Worm (Caenorhabditis elegans) whole organism, L4 larva: ENCODE data around the gene rgs-11.

Experiments used
- F10B5.3 ChIP-seq: sonication (generic microtip); optimal IDR thresholded peaks from 2 replicates; lab custom pipeline; 2016; ENCODE audit warnings: mild to moderate bottlenecking, missing genetic modification characterization, missing compliant biosample characterization
- F26F4.8 ChIP-seq: fragments of 200-800 bp; sonication (Bioruptor generic); conservative IDR thresholded peaks from 2 replicates; pipeline ENCODE4 v1.3.6; 2022; ENCODE audit warnings: missing genetic modification characterization, missing compliant biosample characterization
- F44E2.7 ChIP-seq: fragments of 200-800 bp; sonication (Bioruptor generic); IDR thresholded peaks from 2 replicates; pipeline ENCODE4 v2.1.2; 2022; ENCODE audit warnings: missing genetic modification characterization, missing compliant biosample characterization
- T20F7.1 ChIP-seq: fragments of 200-800 bp; sonication (Bioruptor generic); optimal IDR thresholded peaks from 2 replicates; lab custom pipeline; 2018; ENCODE audit warnings: mild to moderate bottlenecking, missing genetic modification characterization, missing compliant biosample characterization
- T26A8.4 ChIP-seq: fragments of 200-800 bp; sonication (Bioruptor generic); IDR thresholded peaks from 2 replicates; pipeline ENCODE4 v1.3.6; 2022; ENCODE audit warnings: missing genetic modification characterization, missing compliant biosample characterization
- ZK337.2 ChIP-seq: fragments of 200-800 bp; sonication (Bioruptor generic); IDR thresholded peaks from 2 replicates; pipeline ENCODE4 v1.3.6; 2022; ENCODE audit warnings: missing genetic modification reagents, missing genetic modification characterization, missing compliant biosample characterization
- aha-1 ChIP-seq: fragments of 150-350 bp; peaks from one replicate; lab custom pipeline; 2014; ENCODE audit warnings: missing biosample characterization, missing genetic modification characterization
- ama-1 ChIP-seq: fragments of 150-350 bp; optimal IDR thresholded peaks from 2 replicates; lab custom pipeline; 2014; ENCODE audit warnings: inconsistent platforms, mixed read lengths
- ceh-28 ChIP-seq: fragments of 150-350 bp; optimal IDR thresholded peaks from 2 replicates; lab custom pipeline; 2014; ENCODE audit warnings: missing biosample characterization, missing genetic modification reagents, missing genetic modification characterization
- ceh-62 ChIP-seq: sonication (generic microtip); optimal IDR thresholded peaks from 2 replicates; lab custom pipeline; 2017; ENCODE audit warnings: missing biosample characterization, missing genetic modification characterization
- ceh-82 ChIP-seq: sonication (generic microtip); optimal IDR thresholded peaks from 2 replicates; lab custom pipeline; 2017; ENCODE audit warnings: missing biosample characterization, missing genetic modification characterization
- ces-1 ChIP-seq: fragments of 150-350 bp; sonication (generic microtip); optimal IDR thresholded peaks from 4 replicates; lab custom pipeline; 2014; ENCODE audit warnings: missing biosample characterization, missing genetic modification reagents, missing genetic modification characterization
- ctbp-1 ChIP-seq: fragments of 200-800 bp; sonication (Bioruptor generic); IDR thresholded peaks from 2 replicates; pipeline ENCODE4 v1.3.6; 2022; ENCODE audit warnings: missing genetic modification reagents, missing genetic modification characterization, missing compliant biosample characterization
- daf-16 ChIP-seq, 3 experiments: sonication (generic microtip); optimal IDR thresholded peaks; 2 replicates each; lab custom pipeline; 2016 to 2017; ENCODE audit warnings: missing genetic modification characterization in 3 of 3, missing genetic modification reagents in 3 of 3, mild to moderate bottlenecking in 2 of 3, missing compliant biosample characterization in 2 of 3, missing biosample characterization in 1 of 3, moderate library complexity in 1 of 3
- dve-1 ChIP-seq: sonication (generic microtip); optimal IDR thresholded peaks from 2 replicates; lab custom pipeline; 2017; ENCODE audit warnings: antibody characterized with exemption, mild to moderate bottlenecking, missing genetic modification characterization, missing compliant biosample characterization; ENCODE audit not compliant: insufficient read depth
- egl-27 ChIP-seq: sonication (generic microtip); optimal IDR thresholded peaks from 3 replicates; lab custom pipeline; 2017; ENCODE audit warnings: missing biosample characterization, missing genetic modification reagents, missing genetic modification characterization
- egl-43 ChIP-seq: fragments of 200-800 bp; sonication (Bioruptor generic); IDR thresholded peaks from 2 replicates; pipeline ENCODE4 v1.3.6; 2022; ENCODE audit warnings: missing genetic modification reagents, missing genetic modification characterization, missing compliant biosample characterization
- fkh-10 ChIP-seq: fragments of 150-350 bp; optimal IDR thresholded peaks from 2 replicates; lab custom pipeline; 2014; ENCODE audit warnings: missing biosample characterization, missing genetic modification reagents, missing genetic modification characterization
- hif-1 ChIP-seq, 2 experiments: sonication (generic microtip); optimal IDR thresholded peaks; 2 replicates each; lab custom pipeline; 2016 to 2017; ENCODE audit warnings: missing compliant biosample characterization in 2 of 2, missing genetic modification characterization in 2 of 2, missing genetic modification reagents in 2 of 2, missing genotype in 2 of 2, mild to moderate bottlenecking in 1 of 2
- hlh-11 ChIP-seq: fragments of 200-800 bp; sonication (Bioruptor generic); optimal IDR thresholded peaks from 2 replicates; lab custom pipeline; 2018; ENCODE audit warnings: mild to moderate bottlenecking, missing genetic modification characterization, missing compliant biosample characterization
- lim-7 ChIP-seq: fragments of 200-800 bp; sonication (Bioruptor generic); IDR thresholded peaks from 2 replicates; pipeline ENCODE4 v1.3.6; 2022; ENCODE audit warnings: missing genetic modification characterization, missing compliant biosample characterization
- lin-13 ChIP-seq: fragments of 150-350 bp; optimal IDR thresholded peaks from 2 replicates; lab custom pipeline; 2014; ENCODE audit warnings: missing biosample characterization, missing genetic modification reagents, missing genetic modification characterization
- lin-38 ChIP-seq: fragments of 200-800 bp; sonication (Bioruptor generic); IDR thresholded peaks from 2 replicates; pipeline ENCODE4 v1.3.6; 2022; ENCODE audit warnings: missing genetic modification reagents, missing genetic modification characterization, missing compliant biosample characterization
- madf-9 ChIP-seq: fragments of 200-800 bp; sonication (Bioruptor generic); conservative IDR thresholded peaks from 2 replicates; pipeline ENCODE4 v1.3.6; 2022; ENCODE audit warnings: missing genetic modification reagents, missing genetic modification characterization, missing compliant biosample characterization
- mdl-1 ChIP-seq, 2 experiments: fragments of 150-350 bp in 1 of 2; sonication (generic microtip) in 1 of 2; optimal IDR thresholded peaks; 2 replicates each; lab custom pipeline; 2014 to 2017; ENCODE audit warnings: missing biosample characterization in 2 of 2, missing genetic modification characterization in 2 of 2
- mep-1 ChIP-seq: fragments of 150-350 bp; sonication (generic microtip); optimal IDR thresholded peaks from 3 replicates; lab custom pipeline; 2014; ENCODE audit warnings: missing biosample characterization, missing genetic modification characterization
- mes-2 ChIP-seq: sonication (generic microtip); optimal IDR thresholded peaks from 2 replicates; lab custom pipeline; 2016; ENCODE audit warnings: missing genotype, mild to moderate bottlenecking, missing genetic modification characterization, missing compliant biosample characterization; ENCODE audit not compliant: poor library complexity, severe bottlenecking
- mxl-3 ChIP-seq: fragments of 200-800 bp; sonication (Bioruptor generic); optimal IDR thresholded peaks from 2 replicates; lab custom pipeline; 2018; ENCODE audit warnings: mild to moderate bottlenecking, missing genetic modification characterization, missing compliant biosample characterization
- nhr-25 ChIP-seq: sonication (generic microtip); optimal IDR thresholded peaks from 2 replicates; lab custom pipeline; 2017; ENCODE audit warnings: missing genetic modification characterization, mild to moderate bottlenecking, missing compliant biosample characterization, antibody characterized with exemption, moderate library complexity, borderline replicate concordance; ENCODE audit not compliant: insufficient read depth
- nhr-6 ChIP-seq: fragments of 150-350 bp; optimal IDR thresholded peaks from 2 replicates; lab custom pipeline; 2014; ENCODE audit warnings: missing biosample characterization, missing genetic modification characterization
- nhr-76 ChIP-seq: fragments of 150-350 bp; optimal IDR thresholded peaks from 2 replicates; lab custom pipeline; 2014; ENCODE audit warnings: missing biosample characterization, missing genetic modification characterization
- nhr-77 ChIP-seq: fragments of 150-350 bp; optimal IDR thresholded peaks from 2 replicates; lab custom pipeline; 2014; ENCODE audit warnings: missing biosample characterization, missing genetic modification characterization
- pha-4 ChIP-seq, 2 experiments: fragments of 150-350 bp in 1 of 2; fragments of 200-800 bp in 1 of 2; sonication (Bioruptor generic) in 1 of 2; IDR thresholded peaks in 1 of 2; optimal IDR thresholded peaks in 1 of 2; 2 replicates each; pipeline versions ENCODE4 v1.3.6 to Lab custom; 2014 to 2022; ENCODE audit warnings: missing genetic modification characterization in 2 of 2, missing genetic modification reagents in 2 of 2, missing biosample characterization in 1 of 2, missing compliant biosample characterization in 1 of 2
- rbr-2 ChIP-seq: sonication (generic microtip); optimal IDR thresholded peaks from 2 replicates; lab custom pipeline; 2016; ENCODE audit warnings: missing genotype, missing genetic modification characterization, missing compliant biosample characterization
- saeg-2 ChIP-seq: fragments of 200-800 bp; sonication (Bioruptor generic); IDR thresholded peaks from 2 replicates; pipeline ENCODE4 v1.3.6; 2022; ENCODE audit warnings: missing genetic modification reagents, missing genetic modification characterization, missing compliant biosample characterization
- snpc-1.2 ChIP-seq: fragments of 200-800 bp; sonication (Bioruptor generic); IDR thresholded peaks from 2 replicates; pipeline ENCODE4 v1.3.6; 2022; ENCODE audit warnings: missing genetic modification reagents, missing genetic modification characterization, missing compliant biosample characterization
- spr-1 ChIP-seq: sonication (generic microtip); optimal IDR thresholded peaks from 2 replicates; lab custom pipeline; 2016; ENCODE audit warnings: mild to moderate bottlenecking, missing genetic modification characterization, missing compliant biosample characterization
- tag-97 ChIP-seq: fragments of 200-800 bp; sonication (Bioruptor generic); IDR thresholded peaks from 2 replicates; pipeline ENCODE4 v1.3.6; 2022; ENCODE audit warnings: missing genetic modification characterization, missing compliant biosample characterization
- vab-7 ChIP-seq: fragments of 200-800 bp; sonication (Bioruptor generic); IDR thresholded peaks from 2 replicates; pipeline ENCODE4 v1.3.6; 2022; ENCODE audit warnings: missing genetic modification reagents, missing genetic modification characterization, missing compliant biosample characterization
- zfp-3 ChIP-seq: fragments of 200-800 bp; sonication (Bioruptor generic); conservative IDR thresholded peaks from 2 replicates; pipeline ENCODE4 v1.3.6; 2022; ENCODE audit warnings: missing genetic modification reagents, missing genetic modification characterization, missing compliant biosample characterization
- zip-11 ChIP-seq: fragments of 200-800 bp; sonication (Bioruptor generic); IDR thresholded peaks from 2 replicates; pipeline ENCODE4 v1.3.6; 2022; ENCODE audit warnings: missing genetic modification characterization, missing compliant biosample characterization
- ztf-11 ChIP-seq: fragments of 150-350 bp; optimal IDR thresholded peaks from 2 replicates; lab custom pipeline; 2014; ENCODE audit warnings: missing biosample characterization, missing genetic modification characterization
- ztf-7 ChIP-seq: fragments of 150-350 bp; optimal IDR thresholded peaks from 2 replicates; lab custom pipeline; 2014; ENCODE audit warnings: missing biosample characterization, missing genetic modification characterization

rgs-11 gene

DNA sequence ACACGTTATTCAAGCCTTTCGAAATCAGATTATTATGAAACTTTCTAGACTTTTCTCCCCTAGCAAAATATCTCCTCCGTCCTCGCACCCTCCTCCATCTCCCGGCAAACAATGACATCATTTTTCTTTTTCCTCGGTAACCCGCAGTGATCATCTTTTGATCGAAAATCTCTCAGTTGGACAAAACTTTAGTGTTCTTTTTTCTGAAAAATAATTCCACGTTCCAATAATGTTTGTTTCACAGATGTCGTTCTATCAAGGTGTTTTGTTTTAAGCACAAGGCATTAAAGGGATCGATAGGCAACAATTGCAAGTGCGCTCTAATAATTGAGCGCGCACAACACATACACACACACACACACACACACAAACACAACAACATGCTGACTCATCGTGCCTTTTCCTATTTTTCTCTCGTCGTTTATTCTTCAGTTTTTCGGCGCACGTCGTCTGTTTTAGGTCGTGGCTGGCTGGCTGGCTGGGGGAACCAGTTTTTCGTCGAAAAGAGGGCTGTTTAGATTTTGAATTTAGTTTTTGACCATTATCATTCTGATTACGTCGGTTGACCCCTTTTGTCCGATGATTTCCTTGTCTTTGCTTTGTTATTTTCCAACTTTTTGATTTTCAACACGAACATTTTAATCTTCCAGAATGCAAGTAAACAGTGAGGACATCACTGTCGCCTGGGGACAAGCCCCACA lies 11.3 kb downstream of the rgs-11 start, which contains the start of gene F20D1.3 (continued):
- TF ChIP-seq vab-7 (GFP tag; lab: Robert Waterston, UW) (no peak), nhr-76 (tag; lab: Kevin White, UChicago) (no peak), madf-9 (GFP tag; lab: Robert Waterston, UW) (no peak), saeg-2 (GFP tag; lab: Robert Waterston, UW) (no peak), ztf-7 (tag; lab: Kevin White, UChicago) (peak; percentile 0), nhr-6 (tag; lab: Kevin White, UChicago) (no peak), rbr-2 (tag; lab: Kevin White, UChicago) (peak; percentile 59), mes-2 (tag; lab: Kevin White, UChicago) (peak; percentile 69), mxl-3 (peak; percentile 72)

DNA sequence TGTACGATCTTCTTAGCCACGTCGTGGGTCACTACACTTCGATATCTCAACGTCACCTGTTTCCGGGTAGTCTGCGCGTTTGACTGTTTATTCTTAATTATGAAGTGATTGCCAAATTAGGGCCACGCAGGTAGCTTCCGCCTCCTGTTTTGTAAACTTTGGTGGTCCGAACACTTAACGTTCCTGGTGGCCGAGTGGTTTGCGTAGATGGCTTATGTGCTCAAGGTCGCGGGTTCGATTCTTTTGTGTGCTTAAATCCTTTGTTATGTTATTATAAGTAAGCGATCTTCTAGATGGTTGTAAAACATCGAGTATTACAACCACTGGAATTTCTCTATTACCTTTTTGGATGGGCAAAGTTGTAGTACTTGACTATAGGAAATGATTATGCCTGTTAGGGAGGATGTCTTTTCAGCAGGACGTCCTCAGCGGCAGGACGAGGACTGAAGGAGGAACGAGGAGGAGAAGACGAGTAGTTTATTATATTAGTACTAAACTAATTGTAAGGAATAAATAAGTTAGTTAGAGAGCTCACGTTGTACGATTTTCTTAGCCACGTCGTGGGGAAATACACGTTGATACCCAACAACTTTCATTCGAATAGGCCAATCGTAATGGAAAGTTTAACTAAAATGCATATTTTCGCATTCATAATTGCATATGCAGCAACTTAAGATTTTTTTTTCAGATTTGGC lies 12.6 kb downstream of the rgs-11 start:
- TF ChIP-seq aha-1 (tag; lab: Kevin White, UChicago) (peak; percentile 91), snpc-1.2 (0 out of 2 replicates have a peak, but pooled peaks have one; percentile 35), F26F4.8 (0 out of 2 replicates have a peak, but pooled peaks have one; percentile 19), zfp-3 (GFP tag; lab: Robert Waterston, UW) (no peak), egl-43 (GFP tag; lab: Robert Waterston, UW) (no peak), lim-7 (0 out of 2 replicates have a peak, but pooled peaks have one; percentile 13), mes-2 (tag; lab: Kevin White, UChicago) (peak; percentile 14), ces-1 (peak; percentile 44)
- TF ChIP-seq, all 104 proteins: peak for 6

DNA sequence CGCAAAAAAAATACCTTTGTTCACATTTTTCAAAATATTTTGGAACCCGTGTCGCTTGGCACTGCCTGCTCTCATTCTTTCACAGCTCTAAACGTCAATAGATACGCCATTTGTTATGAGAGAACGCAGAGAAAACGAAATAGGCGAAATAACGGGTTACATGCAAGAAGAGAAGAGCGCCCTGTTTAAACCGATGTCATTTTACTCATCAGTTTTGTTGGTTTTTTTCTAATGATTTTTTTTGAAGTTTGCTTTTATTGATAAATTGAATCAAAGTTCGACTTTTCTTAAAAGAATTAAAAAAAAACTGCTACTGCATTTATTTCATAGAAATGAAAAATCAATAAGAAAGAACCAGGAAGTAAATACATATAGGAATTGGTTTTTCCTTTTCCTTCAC lies 14.4 kb downstream of the rgs-11 start:
- TF ChIP-seq F10B5.3 (tag; lab: Kevin White, UChicago), result no peak
- TF ChIP-seq hlh-11, result peak; percentile 13
- no peak for TF ChIP-seq ceh-82 (tag; lab: Kevin White, UChicago)
- TF ChIP-seq F44E2.7 (GFP tag; lab: Robert Waterston, UW), result no peak
- no peak for TF ChIP-seq ceh-62 (tag; lab: Kevin White, UChicago)
- no peak for TF ChIP-seq ZK337.2 (GFP tag; lab: Robert Waterston, UW)
- TF ChIP-seq mdl-1 (tag; optimal IDR thresholded peaks at IDR 0.05; lab: Kevin White, UChicago), result no peak
- TF ChIP-seq tag-97, result no peak
- peak; percentile 27 for TF ChIP-seq T20F7.1 (GFP tag; lab: Kevin White, UChicago)
- TF ChIP-seq ztf-11 (tag; lab: Kevin White, UChicago), result no peak
- no peak for TF ChIP-seq egl-27 (tag; lab: Kevin White, UChicago)
- no peak for TF ChIP-seq spr-1 (tag; lab: Kevin White, UChicago)
- peak; percentile 47 for TF ChIP-seq mes-2 (tag; lab: Kevin White, UChicago)
- TF ChIP-seq lim-7, result no peak
- TF ChIP-seq ceh-28 (tag; lab: Kevin White, UChicago), result no peak
- TF ChIP-seq fkh-10 (GFP tag; lab: Kevin White, UChicago), result no peak
- peak; percentile 13; the same call in 1 of the 2 replicates for TF ChIP-seq lin-38 (GFP tag; lab: Robert Waterston, UW)
- TF ChIP-seq zip-11, result no peak
- peak in 1 of 2 experiments; percentile 66 for TF ChIP-seq daf-16 (GFP tag; optimal IDR thresholded peaks at IDR 0.05; lab: Kevin White, UChicago)
- TF ChIP-seq daf-16 (tag; optimal IDR thresholded peaks at IDR 0.05; lab: Kevin White, UChicago), result peak; percentile 38
- TF ChIP-seq nhr-77, result no peak
- TF ChIP-seq T26A8.4 (GFP tag; lab: Robert Waterston, UW), result peak; percentile 27; the same call in 1 of the 2 replicates
- TF ChIP-seq nhr-25 (tag; lab: Kevin White, UChicago), result peak; percentile 55
- TF ChIP-seq ctbp-1 (GFP tag; lab: Robert Waterston, UW), result no peak
- peak; percentile 62 for TF ChIP-seq mep-1 (tag; lab: Kevin White, UChicago)
- peak; percentile 58 for TF ChIP-seq lin-13 (GFP tag; lab: Kevin White, UChicago)
- no peak for TF ChIP-seq zfp-3 (GFP tag; lab: Robert Waterston, UW)
- peak; percentile 76 for TF ChIP-seq ama-1 (lab: Kevin White, UChicago)
- peak; percentile 53 for TF ChIP-seq dve-1 (tag; lab: Kevin White, UChicago)
- no peak for TF ChIP-seq pha-4 (GFP tag; IDR thresholded peaks at IDR 0.05; lab: Robert Waterston, UW)
- TF ChIP-seq pha-4 (tag; optimal IDR thresholded peaks at IDR 0.05; lab: Kevin White, UChicago), result peak; percentile 62
- peak; percentile 32 for TF ChIP-seq ztf-7 (tag; lab: Kevin White, UChicago)
- no peak for TF ChIP-seq hif-1 (tag; optimal IDR thresholded peaks at IDR 0.05; lab: Kevin White, UChicago)
- TF ChIP-seq F26F4.8, result no peak
